Worm (Caenorhabditis elegans) whole organism, mixed stage, embryonic: Measurements from ENCODE around the gene cox-5A.
A peak's percentile ranks its signal among the peaks of the same experiment; 100 is the strongest.

ENCODE experiments used
- elt-3 ChIP-seq: fragments of 150-350 bp; optimal IDR thresholded peaks from 2 replicates; lab custom pipeline; 2014; ENCODE audit warnings: missing biosample characterization, missing genetic modification characterization
- lsy-2 ChIP-seq: fragments of 150-350 bp; optimal IDR thresholded peaks from 2 replicates; lab custom pipeline; 2014; ENCODE audit warnings: missing biosample characterization, missing genetic modification characterization
- unc-62 ChIP-seq: fragments of 150-350 bp; optimal IDR thresholded peaks from 2 replicates; lab custom pipeline; 2014; ENCODE audit warnings: missing biosample characterization, missing genetic modification reagents, missing genetic modification characterization

- TF ChIP-seq elt-3 (tag; lab: Kevin White, UChicago) = no peak
- no peak for TF ChIP-seq lsy-2
- TF ChIP-seq unc-62 = peak; percentile 37
These were observed 11.1 kb upstream of the cox-5A start for ce11 chrIII:12894207-12894606.
